Fruit fly (Drosophila melanogaster): ENCODE data around the gene sim.

- TF ChIP-seq usp (GFP tag; optimal IDR thresholded peaks at IDR 0.05) (no peak), h (GFP tag; optimal IDR thresholded peaks at IDR 0.05) (no peak), Hr78 (GFP tag; optimal IDR thresholded peaks at IDR 0.05) (no peak), Jra (GFP tag; optimal IDR thresholded peaks at IDR 0.05) (no peak), sv (GFP tag; optimal IDR thresholded peaks at IDR 0.05) (no peak), Myc (optimal IDR thresholded peaks at IDR 0.05) (no peak), psq (GFP tag; optimal IDR thresholded peaks at IDR 0.05) (no peak), dsf (GFP tag; optimal IDR thresholded peaks at IDR 0.05; ENCODE audit: borderline replicate concordance) (no peak), Vsx2 (GFP tag; optimal IDR thresholded peaks at IDR 0.05; ENCODE audit: partially characterized antibody) (no peak), sage (GFP tag; optimal IDR thresholded peaks at IDR 0.05) (no peak), Dif (GFP tag; optimal IDR thresholded peaks at IDR 0.05; ENCODE audit: partially characterized antibody) (no peak)
Observed at dm6 chr3R:13085924-13086323, 28.4 kb downstream of the sim start, which contains the start of gene CG43063.

Measured in whole organism, wandering third instar larva.